Worm (Caenorhabditis elegans): ENCODE results near the gene W06A7.2.

The W06A7.2 gene

ce11 chrV:14850530-14850929, 28.9 kb downstream of the W06A7.2 start (continued):
- TF ChIP-seq fkh-10 (GFP tag; optimal IDR thresholded peaks at IDR 0.05) (no peak), elt-2 (tag; optimal IDR thresholded peaks at IDR 0.05) (peak; percentile 87), elt-3 (tag; optimal IDR thresholded peaks at IDR 0.05) (no peak), nhr-77 (tag; optimal IDR thresholded peaks at IDR 0.05) (no peak), sptf-1 (tag; optimal IDR thresholded peaks at IDR 0.05) (no peak), sup-37 (GFP tag; optimal IDR thresholded peaks at IDR 0.05) (peak; percentile 5), nhr-237 (tag; optimal IDR thresholded peaks at IDR 0.05) (no peak), jun-1 (tag; optimal IDR thresholded peaks at IDR 0.05) (peak; percentile 22), hlh-4 (tag; optimal IDR thresholded peaks at IDR 0.05) (no peak), unc-86 (tag; optimal IDR thresholded peaks at IDR 0.05) (no peak), mdl-1 (tag; optimal IDR thresholded peaks at IDR 0.05) (peak in 1 of 2 experiments; percentile 73), blmp-1 (tag; optimal IDR thresholded peaks at IDR 0.05) (no peak)

ce11 chrV:14851206-14851605, 29.6 kb downstream of the W06A7.2 start:
- TF ChIP-seq tbx-2 (tag; optimal IDR thresholded peaks at IDR 0.05) (peak; percentile 53), nhr-71 (tag; optimal IDR thresholded peaks at IDR 0.05) (peak; percentile 45), pax-3 (tag; optimal IDR thresholded peaks at IDR 0.05) (no peak), efl-1 (optimal IDR thresholded peaks at IDR 0.05) (peak in 1 of 2 experiments; percentile 29), efl-1 (GFP tag; optimal IDR thresholded peaks at IDR 0.05 in 1 of 2) (no peak), rnt-1 (tag; optimal IDR thresholded peaks at IDR 0.05) (peak; percentile 10), F16B12.6 (tag; optimal IDR thresholded peaks at IDR 0.05) (no peak), unc-86 (tag; optimal IDR thresholded peaks at IDR 0.05) (peak; percentile 2), pqm-1 (tag; optimal IDR thresholded peaks at IDR 0.05) (no peak), hlh-4 (tag; optimal IDR thresholded peaks at IDR 0.05) (no peak), lin-39 (tag; optimal IDR thresholded peaks at IDR 0.05) (no peak), xbp-1 (tag; optimal IDR thresholded peaks at IDR 0.05) (peak; percentile 9), snpc-4 (tag; optimal IDR thresholded peaks at IDR 0.05) (no peak), nhr-47 (tag; optimal IDR thresholded peaks at IDR 0.05) (peak; percentile 45), lsy-2 (tag; optimal IDR thresholded peaks at IDR 0.05) (peak in 1 of 2 experiments; percentile 12), fkh-8 (tag; optimal IDR thresholded peaks at IDR 0.05) (peak; percentile 37), isw-1 (GFP tag; IDR thresholded peaks at IDR 0.05) (peak; percentile 19; the same call in 1 of the 2 replicates), ceh-82 (tag; optimal IDR thresholded peaks at IDR 0.05) (peak in 2 of 3 experiments; percentile 12 to 45), mep-1 (tag; optimal IDR thresholded peaks at IDR 0.05) (no peak), efl-3 (GFP tag; optimal IDR thresholded peaks at IDR 0.05) (no peak), zag-1 (tag; optimal IDR thresholded peaks at IDR 0.05) (peak; percentile 44), ceh-88 (GFP tag; IDR thresholded peaks at IDR 0.05) (no peak), swsn-7 (tag; optimal IDR thresholded peaks at IDR 0.05) (peak; percentile 1), lin-14 (GFP tag; optimal IDR thresholded peaks at IDR 0.05) (peak; percentile 84), lin-15B (tag; optimal IDR thresholded peaks at IDR 0.05) (no peak), lin-35 (GFP tag; optimal IDR thresholded peaks at IDR 0.05) (peak in 1 of 2 experiments; percentile 40), nhr-237 (tag; optimal IDR thresholded peaks at IDR 0.05) (no peak)

ce11 chrV:14851972-14852371, 30.3 kb downstream of the W06A7.2 start:
- peak; percentile 32 for TF ChIP-seq elt-2 (tag; optimal IDR thresholded peaks at IDR 0.05)
- no peak for TF ChIP-seq nhr-20 (tag; optimal IDR thresholded peaks at IDR 0.05)
- TF ChIP-seq lin-35 (GFP tag; optimal IDR thresholded peaks at IDR 0.05) = peak in 1 of 2 experiments; percentile 19

ce11 chrV:14852620-14853019, 31.0 kb downstream of the W06A7.2 start:
- TF ChIP-seq ceh-90 (tag; optimal IDR thresholded peaks at IDR 0.05) (no peak), hpl-2 (GFP tag; optimal IDR thresholded peaks at IDR 0.05) (no peak), lin-14 (GFP tag; optimal IDR thresholded peaks at IDR 0.05) (peak; percentile 55), unc-86 (tag; optimal IDR thresholded peaks at IDR 0.05) (no peak), dsc-1 (tag; optimal IDR thresholded peaks at IDR 0.05) (no peak), mab-9 (GFP tag; IDR thresholded peaks at IDR 0.05) (no peak), sup-37 (GFP tag; optimal IDR thresholded peaks at IDR 0.05) (no peak), aha-1 (tag; optimal IDR thresholded peaks at IDR 0.05) (no peak), nhr-84 (tag; optimal IDR thresholded peaks at IDR 0.05) (no peak), tlp-1 (tag; optimal IDR thresholded peaks at IDR 0.05) (no peak), efl-1 (optimal IDR thresholded peaks at IDR 0.05) (no peak), efl-1 (GFP tag; optimal IDR thresholded peaks at IDR 0.05 in 1 of 2) (peak in 1 of 2 experiments; percentile 70), mef-2 (tag; optimal IDR thresholded peaks at IDR 0.05) (no peak), ceh-88 (GFP tag; IDR thresholded peaks at IDR 0.05) (no peak), pqm-1 (tag; optimal IDR thresholded peaks at IDR 0.05) (no peak), elt-2 (tag; optimal IDR thresholded peaks at IDR 0.05) (no peak), egl-27 (tag; optimal IDR thresholded peaks at IDR 0.05) (no peak), irx-1 (tag; optimal IDR thresholded peaks at IDR 0.05) (no peak), alr-1 (tag; optimal IDR thresholded peaks at IDR 0.05; ENCODE audit: borderline replicate concordance) (no peak), unc-30 (tag; optimal IDR thresholded peaks at IDR 0.05) (no peak), tbx-2 (tag; optimal IDR thresholded peaks at IDR 0.05) (peak; percentile 5)
